Worm (Caenorhabditis elegans) whole organism, young adult: ENCODE data around the gene ugt-58.

ENCODE experiments used
- B0336.3 ChIP-seq: fragments of 200-800 bp; sonication (Bioruptor generic); IDR thresholded peaks from 2 replicates; pipeline ENCODE4 v1.3.6; 2022; ENCODE audit warnings: missing genetic modification characterization, missing compliant biosample characterization
- C06A6.2 ChIP-seq: fragments of 200-800 bp; sonication (Bioruptor generic); conservative IDR thresholded peaks from 2 replicates; pipeline ENCODE4 v1.3.6; 2022; ENCODE audit warnings: missing genetic modification characterization, missing compliant biosample characterization
- F10E7.11 ChIP-seq: sonication (generic microtip); optimal IDR thresholded peaks from 2 replicates; lab custom pipeline; 2017; ENCODE audit warnings: mild to moderate bottlenecking, missing genetic modification characterization, moderate library complexity, missing compliant biosample characterization
- F22D6.2 ChIP-seq: sonication (generic microtip); optimal IDR thresholded peaks from 2 replicates; lab custom pipeline; 2016; ENCODE audit warnings: mild to moderate bottlenecking, missing genetic modification characterization, missing compliant biosample characterization
- F33H1.4 ChIP-seq: fragments of 200-800 bp; sonication (Bioruptor generic); IDR thresholded peaks from 2 replicates; pipeline ENCODE4 v1.3.6; 2022; ENCODE audit warnings: missing genetic modification reagents, missing genetic modification characterization, missing compliant biosample characterization
- F49E8.2 ChIP-seq: sonication (generic microtip); optimal IDR thresholded peaks from 3 replicates; lab custom pipeline; 2017; ENCODE audit warnings: missing genetic modification characterization, mild to moderate bottlenecking, missing compliant biosample characterization, antibody characterized with exemption, moderate library complexity; ENCODE audit not compliant: insufficient read depth
- F52B5.7 ChIP-seq: sonication (generic microtip); optimal IDR thresholded peaks from 2 replicates; lab custom pipeline; 2016; ENCODE audit warnings: mild to moderate bottlenecking, missing genetic modification characterization, missing compliant biosample characterization
- F57A8.1 ChIP-seq: fragments of 200-800 bp; sonication (Bioruptor generic); optimal IDR thresholded peaks from 2 replicates; lab custom pipeline; 2018; ENCODE audit warnings: mild to moderate bottlenecking, missing genetic modification characterization, moderate library complexity, missing compliant biosample characterization
- F57C9.4 ChIP-seq: sonication (generic microtip); optimal IDR thresholded peaks from 2 replicates; lab custom pipeline; 2017; ENCODE audit warnings: mild to moderate bottlenecking, missing genetic modification characterization, missing compliant biosample characterization
- K11D2.4 ChIP-seq: fragments of 200-800 bp; sonication (Bioruptor generic); IDR thresholded peaks from 2 replicates; pipeline ENCODE4 v1.3.6; 2022; ENCODE audit warnings: missing genetic modification reagents, missing genetic modification characterization, missing compliant biosample characterization
- K12H6.12 ChIP-seq: fragments of 200-800 bp; sonication (Bioruptor generic); optimal IDR thresholded peaks from 2 replicates; lab custom pipeline; 2018; ENCODE audit warnings: mild to moderate bottlenecking, missing genetic modification characterization, missing compliant biosample characterization
- T26A5.8 ChIP-seq: sonication (generic microtip); optimal IDR thresholded peaks from 2 replicates; lab custom pipeline; 2016; ENCODE audit warnings: missing genetic modification characterization, missing compliant biosample characterization
- Y53F4B.3 ChIP-seq: fragments of 200-800 bp; sonication (Bioruptor generic); IDR thresholded peaks from 2 replicates; pipeline ENCODE4 v1.3.6; 2022; ENCODE audit warnings: missing genetic modification reagents, missing genetic modification characterization, missing compliant biosample characterization
- Y67H2A.10 ChIP-seq: fragments of 200-800 bp; sonication (Bioruptor generic); conservative IDR thresholded peaks from 2 replicates; pipeline ENCODE4 v1.3.6; 2022; ENCODE audit warnings: missing genetic modification reagents, missing genetic modification characterization, missing compliant biosample characterization
- Y95B8A.8 ChIP-seq: fragments of 200-800 bp; sonication (Bioruptor generic); IDR thresholded peaks from 2 replicates; pipeline ENCODE4 v1.3.6; 2022; ENCODE audit warnings: missing genetic modification reagents, missing genetic modification characterization, missing compliant biosample characterization
- akir-1 ChIP-seq: fragments of 200-800 bp; sonication (Bioruptor generic); optimal IDR thresholded peaks from 2 replicates; lab custom pipeline; 2018; ENCODE audit warnings: mild to moderate bottlenecking, missing genetic modification characterization, moderate library complexity, missing compliant biosample characterization
- ama-1 ChIP-seq, 3 experiments: fragments of 150-350 bp in 1 of 3; sonication (generic microtip) in 2 of 3; optimal IDR thresholded peaks; 2 replicates each; lab custom pipeline; 2014 to 2018; ENCODE audit warnings: missing biosample characterization in 2 of 3, missing genetic modification characterization in 2 of 3, missing genetic modification reagents in 2 of 3
- atf-7 ChIP-seq: sonication (generic microtip); optimal IDR thresholded peaks from 2 replicates; lab custom pipeline; 2017; ENCODE audit warnings: mild to moderate bottlenecking, missing genetic modification characterization, missing compliant biosample characterization
- attf-6 ChIP-seq: fragments of 200-800 bp; sonication (Bioruptor generic); IDR thresholded peaks from 2 replicates; pipeline ENCODE4 v1.3.6; 2022; ENCODE audit warnings: missing genetic modification reagents, missing genetic modification characterization, missing compliant biosample characterization
- cebp-1 ChIP-seq, 2 experiments: fragments of 200-800 bp in 1 of 2; sonication (Bioruptor generic) in 1 of 2; sonication (generic microtip) in 1 of 2; IDR thresholded peaks in 1 of 2; optimal IDR thresholded peaks in 1 of 2; 2 replicates each; pipeline versions ENCODE4 v1.3.6 to Lab custom; 2017 to 2022; ENCODE audit warnings: missing compliant biosample characterization in 2 of 2, missing genetic modification characterization in 2 of 2, mild to moderate bottlenecking in 1 of 2, missing genetic modification reagents in 1 of 2, moderate library complexity in 1 of 2
- ceh-100 ChIP-seq: fragments of 200-800 bp; sonication (Bioruptor generic); IDR thresholded peaks from 2 replicates; pipeline ENCODE4 v1.3.6; 2022; ENCODE audit warnings: missing genetic modification reagents, missing genetic modification characterization, missing compliant biosample characterization
- dox-1 ChIP-seq: fragments of 200-800 bp; sonication (Bioruptor generic); IDR thresholded peaks from 2 replicates; pipeline ENCODE4 v1.3.6; 2022; ENCODE audit warnings: missing genetic modification reagents, missing genetic modification characterization, missing compliant biosample characterization
- egl-44 ChIP-seq: fragments of 200-800 bp; sonication (Bioruptor generic); IDR thresholded peaks from 2 replicates; pipeline ENCODE4 v1.3.6; 2022; ENCODE audit warnings: missing genetic modification reagents, missing genetic modification characterization, missing compliant biosample characterization
- hmg-20 ChIP-seq: fragments of 200-800 bp; sonication (Bioruptor generic); IDR thresholded peaks from 2 replicates; pipeline ENCODE4 v1.3.6; 2022; ENCODE audit warnings: missing genetic modification reagents, missing genetic modification characterization, missing compliant biosample characterization
- hrde-1 ChIP-seq: sonication (generic microtip); optimal IDR thresholded peaks from 2 replicates; lab custom pipeline; 2016; ENCODE audit warnings: missing genetic modification characterization, mild to moderate bottlenecking, missing compliant biosample characterization, moderate library complexity, missing genotype, missing genetic modification reagents, borderline replicate concordance
- hsf-1 ChIP-seq: fragments of 200-800 bp; sonication (Bioruptor generic); IDR thresholded peaks from 2 replicates; pipeline ENCODE4 v1.3.6; 2022; ENCODE audit warnings: missing genetic modification reagents, missing genetic modification characterization, missing compliant biosample characterization
- lag-1 ChIP-seq: fragments of 200-800 bp; sonication (Bioruptor generic); IDR thresholded peaks from 2 replicates; pipeline ENCODE4 v1.3.6; 2022; ENCODE audit warnings: missing genetic modification reagents, missing genetic modification characterization, missing compliant biosample characterization
- let-526 ChIP-seq: fragments of 200-800 bp; sonication (Bioruptor generic); IDR thresholded peaks from 2 replicates; pipeline ENCODE4 v1.3.6; 2022; ENCODE audit warnings: missing genetic modification reagents, missing genetic modification characterization, missing compliant biosample characterization
- let-607 ChIP-seq, 2 experiments: fragments of 200-800 bp in 1 of 2; sonication (Bioruptor generic) in 1 of 2; sonication (generic microtip) in 1 of 2; optimal IDR thresholded peaks; 2 replicates each; lab custom pipeline; 2016 to 2018; ENCODE audit warnings: mild to moderate bottlenecking in 2 of 2, missing compliant biosample characterization in 2 of 2, missing genetic modification characterization in 2 of 2, moderate library complexity in 2 of 2, missing genotype in 1 of 2
- lin-26 ChIP-seq: fragments of 200-800 bp; sonication (Bioruptor generic); IDR thresholded peaks from 2 replicates; pipeline ENCODE4 v1.3.6; 2022; ENCODE audit warnings: missing genetic modification reagents, missing genetic modification characterization, missing compliant biosample characterization
- lin-40 ChIP-seq: sonication (generic microtip); optimal IDR thresholded peaks from 2 replicates; lab custom pipeline; 2016; ENCODE audit warnings: missing genetic modification characterization, mild to moderate bottlenecking, missing compliant biosample characterization, missing genotype, missing genetic modification reagents
- madf-10 ChIP-seq: sonication (generic microtip); optimal IDR thresholded peaks from 2 replicates; lab custom pipeline; 2016; ENCODE audit warnings: mild to moderate bottlenecking, missing genetic modification characterization, missing compliant biosample characterization
- madf-3 ChIP-seq: fragments of 200-800 bp; sonication (Bioruptor generic); IDR thresholded peaks from 2 replicates; pipeline ENCODE4 v1.3.6; 2022; ENCODE audit warnings: missing genetic modification reagents, missing genetic modification characterization, missing compliant biosample characterization
- madf-6 ChIP-seq: fragments of 200-800 bp; sonication (Bioruptor generic); IDR thresholded peaks from 2 replicates; pipeline ENCODE4 v1.3.6; 2022; ENCODE audit warnings: missing genetic modification reagents, missing genetic modification characterization, missing compliant biosample characterization
- nfya-1 ChIP-seq: sonication (generic microtip); optimal IDR thresholded peaks from 2 replicates; lab custom pipeline; 2017; ENCODE audit warnings: antibody characterized with exemption, missing compliant biosample characterization, missing genetic modification characterization, borderline replicate concordance; ENCODE audit not compliant: insufficient read depth
- nfyb-1 ChIP-seq: fragments of 200-800 bp; sonication (Bioruptor generic); IDR thresholded peaks from 2 replicates; pipeline ENCODE4 v1.3.6; 2022; ENCODE audit warnings: missing genetic modification reagents, missing genetic modification characterization, missing compliant biosample characterization
- rcor-1 ChIP-seq: fragments of 200-800 bp; sonication (Bioruptor generic); IDR thresholded peaks from 2 replicates; pipeline ENCODE4 v1.3.6; 2022; ENCODE audit warnings: missing genetic modification reagents, missing genetic modification characterization, missing compliant biosample characterization
- rpc-1 ChIP-seq, 2 experiments: fragments of 150-350 bp in 1 of 2; sonication (generic microtip) in 1 of 2; optimal IDR thresholded peaks; 2 replicates each; lab custom pipeline; 2014 to 2018; ENCODE audit warnings: missing biosample characterization in 1 of 2, missing genetic modification characterization in 1 of 2, missing genetic modification reagents in 1 of 2, missing genotype in 1 of 2
- somi-1 ChIP-seq: fragments of 200-800 bp; sonication (Bioruptor generic); optimal IDR thresholded peaks from 2 replicates; lab custom pipeline; 2018; ENCODE audit warnings: mild to moderate bottlenecking, missing genetic modification characterization, missing compliant biosample characterization
- unc-130 ChIP-seq: sonication (generic microtip); optimal IDR thresholded peaks from 2 replicates; lab custom pipeline; 2016; ENCODE audit warnings: missing genetic modification reagents, missing genetic modification characterization, missing compliant biosample characterization
- zim-3 ChIP-seq: sonication (generic microtip); optimal IDR thresholded peaks from 2 replicates; lab custom pipeline; 2017; ENCODE audit warnings: mild to moderate bottlenecking, missing genetic modification characterization, moderate library complexity, missing compliant biosample characterization
- ztf-22 ChIP-seq: fragments of 200-800 bp; sonication (Bioruptor generic); optimal IDR thresholded peaks from 2 replicates; lab custom pipeline; 2018; ENCODE audit warnings: mild to moderate bottlenecking, missing genetic modification characterization, moderate library complexity, missing compliant biosample characterization
- ztf-25 ChIP-seq: fragments of 200-800 bp; sonication (Bioruptor generic); IDR thresholded peaks from 2 replicates; pipeline ENCODE4 v1.3.6; 2022; ENCODE audit warnings: missing genetic modification reagents, missing genetic modification characterization, missing compliant biosample characterization
- ztf-6 ChIP-seq: fragments of 200-800 bp; sonication (Bioruptor generic); IDR thresholded peaks from 2 replicates; pipeline ENCODE4 v1.3.6; 2022; ENCODE audit warnings: missing genetic modification reagents, missing genetic modification characterization, missing compliant biosample characterization

Gene ugt-58

ce11 chrII:9619402-9619862 is 32.8 kb upstream of the ugt-58 start (continued):
- TF ChIP-seq ceh-100 (GFP tag; lab: Robert Waterston, UW): no peak
- TF ChIP-seq rpc-1 (optimal IDR thresholded peaks at IDR 0.05; lab: Kevin White, UChicago): no peak
- no peak for TF ChIP-seq rpc-1 (tag; optimal IDR thresholded peaks at IDR 0.05; lab: Kevin White, UChicago)
- peak; percentile 25 for TF ChIP-seq K12H6.12 (tag; lab: Kevin White, UChicago)
- 0 out of 2 replicates have a peak, but pooled peaks have one; percentile 11 for TF ChIP-seq C06A6.2
- peak; percentile 15 for TF ChIP-seq zim-3 (tag; lab: Kevin White, UChicago)
- no peak for TF ChIP-seq lin-40 (tag; lab: Kevin White, UChicago)
- TF ChIP-seq B0336.3 (GFP tag; lab: Robert Waterston, UW): peak; percentile 41; the same call in 1 of the 2 replicates
- TF ChIP-seq Y67H2A.10: no peak
- TF ChIP-seq F49E8.2: no peak
- TF ChIP-seq T26A5.8 (tag; lab: Kevin White, UChicago): no peak
- no peak for TF ChIP-seq lag-1 (GFP tag; lab: Robert Waterston, UW)
- peak; percentile 56; the same call in 1 of the 2 replicates for TF ChIP-seq egl-44 (GFP tag; lab: Robert Waterston, UW)
- TF ChIP-seq madf-10 (tag; lab: Kevin White, UChicago): peak; percentile 15
- no peak for TF ChIP-seq F52B5.7 (tag; lab: Kevin White, UChicago)
- TF ChIP-seq madf-6 (GFP tag; lab: Robert Waterston, UW): no peak
- TF ChIP-seq F57A8.1 (GFP tag; lab: Kevin White, UChicago): no peak
- no peak for TF ChIP-seq akir-1 (GFP tag; lab: Kevin White, UChicago)
- TF ChIP-seq ztf-22 (GFP tag; lab: Kevin White, UChicago): peak; percentile 76
- no peak for TF ChIP-seq cebp-1 (GFP tag; IDR thresholded peaks at IDR 0.05; lab: Robert Waterston, UW)
- TF ChIP-seq cebp-1 (tag; optimal IDR thresholded peaks at IDR 0.05; lab: Kevin White, UChicago): peak; percentile 44
- TF ChIP-seq somi-1 (GFP tag; lab: Kevin White, UChicago): peak; percentile 56
- peak; percentile 19; the same call in 1 of the 2 replicates for TF ChIP-seq K11D2.4 (GFP tag; lab: Robert Waterston, UW)
- peak; percentile 49; the same call in 1 of the 2 replicates for TF ChIP-seq dox-1
- TF ChIP-seq unc-130 (GFP tag; lab: Kevin White, UChicago): no peak
- TF ChIP-seq F33H1.4 (GFP tag; lab: Robert Waterston, UW): no peak
- no peak for TF ChIP-seq Y53F4B.3 (GFP tag; lab: Robert Waterston, UW)
- TF ChIP-seq F22D6.2 (tag; lab: Kevin White, UChicago): peak; percentile 5
- TF ChIP-seq let-607 (tag; optimal IDR thresholded peaks at IDR 0.05; lab: Kevin White, UChicago): peak; percentile 80 to 94
- no peak for TF ChIP-seq hmg-20
- TF ChIP-seq nfyb-1 (GFP tag; lab: Robert Waterston, UW): no peak
- TF ChIP-seq hrde-1 (tag; lab: Kevin White, UChicago): no peak
- peak; percentile 43 for TF ChIP-seq F57C9.4
- no peak for TF ChIP-seq madf-3 (GFP tag; lab: Robert Waterston, UW)
- TF ChIP-seq rcor-1: no peak
- TF ChIP-seq atf-7 (tag; lab: Kevin White, UChicago): peak; percentile 47

- no peak for TF ChIP-seq ztf-25 (GFP tag; lab: Robert Waterston, UW)
- TF ChIP-seq ama-1 (optimal IDR thresholded peaks at IDR 0.05; lab: Kevin White, UChicago): no peak
- no peak for TF ChIP-seq ama-1 (GFP tag; optimal IDR thresholded peaks at IDR 0.05; lab: Kevin White, UChicago)
- TF ChIP-seq C06A6.2: no peak
- peak; percentile 6 for TF ChIP-seq F10E7.11 (tag; lab: Kevin White, UChicago)
- TF ChIP-seq hsf-1: no peak
- no peak for TF ChIP-seq ceh-100 (GFP tag; lab: Robert Waterston, UW)
- no peak for TF ChIP-seq F57C9.4
- no peak for TF ChIP-seq K12H6.12 (tag; lab: Kevin White, UChicago)
- TF ChIP-seq somi-1 (GFP tag; lab: Kevin White, UChicago): no peak
- TF ChIP-seq zim-3 (tag; lab: Kevin White, UChicago): peak; percentile 36
- TF ChIP-seq F57A8.1 (GFP tag; lab: Kevin White, UChicago): no peak
- no peak for TF ChIP-seq lin-26 (GFP tag; lab: Robert Waterston, UW)
- TF ChIP-seq attf-6: no peak
- 0 out of 2 replicates have a peak, but pooled peaks have one; percentile 5 for TF ChIP-seq Y95B8A.8 (GFP tag; lab: Robert Waterston, UW)
- no peak for TF ChIP-seq nfya-1 (tag; lab: Kevin White, UChicago)
- TF ChIP-seq let-607 (tag; optimal IDR thresholded peaks at IDR 0.05; lab: Kevin White, UChicago): no peak
- TF ChIP-seq Y53F4B.3 (GFP tag; lab: Robert Waterston, UW): no peak
- TF ChIP-seq let-526: peak; percentile 16; the same call in 1 of the 2 replicates
- peak; percentile 75 for TF ChIP-seq cebp-1 (GFP tag; IDR thresholded peaks at IDR 0.05; lab: Robert Waterston, UW)
- peak; percentile 75 for TF ChIP-seq cebp-1 (tag; optimal IDR thresholded peaks at IDR 0.05; lab: Kevin White, UChicago)
- no peak for TF ChIP-seq dox-1
- no peak for TF ChIP-seq F52B5.7 (tag; lab: Kevin White, UChicago)
- TF ChIP-seq ztf-6 (GFP tag; lab: Robert Waterston, UW): no peak
Observed at ce11 chrII:9618759-9619158, 32.2 kb upstream of the ugt-58 start.
